Fruit fly (Drosophila melanogaster): ENCODE measurements around the gene Pgd.

The Pgd gene

dm6 chrX:2147475-2147874 lies 2.5 kb downstream of the Pgd start:
- TF ChIP-seq CG17801 (GFP tag; optimal IDR thresholded peaks at IDR 0.05; ENCODE audit: partially characterized antibody): no peak

dm6 chrX:2148671-2149070 lies 3.7 kb downstream of the Pgd start:
- TF ChIP-seq CG17801 (GFP tag; optimal IDR thresholded peaks at IDR 0.05; ENCODE audit: partially characterized antibody): no peak

DNA sequence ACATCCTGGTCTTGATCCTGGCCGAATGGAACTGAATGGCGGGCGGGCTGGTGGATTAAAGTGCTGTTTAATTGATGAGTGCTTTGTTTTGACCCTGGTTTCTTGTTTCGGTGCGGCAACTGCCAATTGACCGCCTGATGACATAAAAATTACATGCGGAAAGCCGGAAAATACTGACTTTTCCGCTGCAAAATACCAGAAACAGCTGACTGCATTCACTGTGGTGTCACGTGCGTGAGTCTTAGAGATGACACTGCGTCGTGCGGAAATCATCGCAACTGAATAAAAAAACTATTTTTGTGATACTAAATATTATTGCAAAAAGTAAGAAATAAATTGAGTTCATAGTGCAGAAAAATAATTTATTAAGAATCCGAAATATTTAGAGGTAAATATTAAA lies 4.5 kb downstream of the Pgd start, which contains the start of gene bcn92:
TSS of gene bcn92 (minus strand) at position 170 of the 400 bp plus-strand sequence.
- peak; percentile 41 for TF ChIP-seq CG17801 (GFP tag; optimal IDR thresholded peaks at IDR 0.05; ENCODE audit: partially characterized antibody)

dm6 chrX:2155868-2156267 lies 10.9 kb downstream of the Pgd start:
- TF ChIP-seq CG17801 (GFP tag; optimal IDR thresholded peaks at IDR 0.05; ENCODE audit: partially characterized antibody): peak; percentile 38

DNA sequence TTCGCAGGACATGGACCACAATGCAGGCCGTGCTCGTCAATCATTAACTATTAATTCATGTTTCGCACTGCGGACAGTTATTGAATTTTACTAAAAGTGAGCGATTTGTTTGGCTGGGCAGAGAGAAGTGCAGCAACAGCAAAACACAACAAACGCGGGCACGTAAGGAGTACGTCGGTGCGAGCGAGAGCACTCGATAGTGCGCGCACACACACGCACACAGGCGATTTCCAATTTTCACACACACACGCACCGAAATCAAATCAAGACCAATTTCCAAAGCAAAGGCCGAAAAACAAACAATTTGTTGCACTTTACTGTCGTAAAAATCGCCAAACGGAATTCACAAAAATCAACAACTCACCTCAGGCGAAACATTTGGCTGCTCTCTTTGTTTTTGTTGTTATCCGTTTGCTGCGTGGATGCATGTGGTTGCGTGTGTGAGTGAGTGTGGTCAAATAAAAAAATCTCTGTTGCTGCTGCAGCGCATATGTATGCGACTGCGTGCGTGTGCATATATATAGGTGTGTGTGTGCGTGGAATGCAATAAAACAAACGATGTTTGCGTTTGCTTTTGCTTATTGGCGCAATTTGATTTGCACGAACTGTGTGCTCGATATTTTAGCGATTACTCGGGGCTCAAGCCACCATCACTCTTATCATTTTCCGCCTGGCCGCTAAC lies 13.1 kb downstream of the Pgd start:
- no peak for TF ChIP-seq CG17801 (GFP tag; optimal IDR thresholded peaks at IDR 0.05; ENCODE audit: partially characterized antibody)

- TF ChIP-seq CG17801 (GFP tag; optimal IDR thresholded peaks at IDR 0.05; ENCODE audit: partially characterized antibody): peak; percentile 52
These were observed 13.8 kb downstream of the Pgd start, which contains the start of gene wapl for dm6 chrX:2158668-2159163. wapl (minus strand) TSS chrX:2158983.

dm6 chrX:2161020-2161419 lies 16.1 kb downstream of the Pgd start:
- no peak for TF ChIP-seq CG17801 (GFP tag; optimal IDR thresholded peaks at IDR 0.05; ENCODE audit: partially characterized antibody)

DNA sequence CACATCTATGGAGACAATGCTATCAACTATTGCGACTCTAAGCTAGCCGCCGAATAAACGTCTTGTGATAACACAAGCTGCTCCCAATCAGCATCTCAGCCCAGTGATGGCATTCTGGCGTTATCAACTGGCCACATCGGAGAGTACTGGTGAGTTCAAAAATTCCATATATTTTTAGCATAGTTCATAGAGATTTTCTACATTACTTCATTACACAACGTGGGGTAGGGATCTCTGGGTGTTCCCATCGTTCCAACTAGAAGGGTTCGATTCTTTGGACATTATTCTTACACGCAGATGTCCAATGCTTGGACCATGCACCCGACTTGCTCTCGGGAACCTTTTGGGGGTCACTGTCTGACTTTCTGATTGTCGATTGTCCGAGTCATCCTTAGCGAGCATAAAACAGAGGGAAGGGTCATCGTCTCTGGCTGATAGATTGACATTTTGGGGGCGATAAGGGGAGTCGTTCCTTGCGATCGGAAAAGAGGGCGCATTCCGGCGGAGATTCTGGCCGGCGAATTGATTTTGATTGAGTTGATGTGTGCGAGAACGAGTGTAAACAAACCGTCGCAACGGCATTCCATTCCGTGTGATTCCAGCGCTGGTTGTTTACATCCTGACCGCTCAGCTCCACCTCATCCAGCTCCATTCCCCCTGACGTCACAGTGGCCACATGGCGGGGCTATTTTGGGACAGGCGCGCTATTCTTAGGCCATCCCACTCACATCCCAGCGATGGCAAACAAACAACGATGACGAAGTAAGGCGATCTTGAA lies 17.4 kb downstream of the Pgd start, which contains the start of the genes Cyp4d1 and CG3630:
TSS of gene Cyp4d1 (minus strand) at position 51 of the 778 bp plus-strand sequence.
TSS of gene CG3630 (plus strand) at position 67 of the 778 bp plus-strand sequence.
- TF ChIP-seq CG17801 (GFP tag; optimal IDR thresholded peaks at IDR 0.05; ENCODE audit: partially characterized antibody): no peak

- no peak for TF ChIP-seq CG17801 (GFP tag; optimal IDR thresholded peaks at IDR 0.05; ENCODE audit: partially characterized antibody)
These were observed 18.4 kb downstream of the Pgd start for dm6 chrX:2163358-2163757.

dm6 chrX:2165394-2165793 lies 20.5 kb downstream of the Pgd start:
- TF ChIP-seq CG17801 (GFP tag; optimal IDR thresholded peaks at IDR 0.05; ENCODE audit: partially characterized antibody): no peak

DNA sequence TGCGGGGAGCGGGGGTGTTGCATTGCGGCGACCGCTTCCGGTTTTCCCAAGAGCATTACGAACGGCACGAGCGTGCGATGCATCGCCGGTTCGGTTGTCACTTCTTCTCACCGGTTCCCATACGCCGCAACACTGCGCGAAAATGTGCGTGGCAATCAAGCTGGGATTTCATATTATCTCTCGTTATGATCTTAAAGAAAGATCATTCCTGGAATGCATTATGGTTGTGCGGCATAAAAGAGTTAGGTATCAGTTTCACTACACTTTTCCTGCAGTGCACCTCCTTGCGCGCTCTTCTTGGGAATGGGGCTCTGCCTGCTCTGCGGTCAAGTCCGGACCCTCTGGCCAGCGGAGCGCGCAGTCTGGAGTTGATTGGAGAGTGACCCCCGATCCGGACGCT lies 21.2 kb downstream of the Pgd start:
- no peak for TF ChIP-seq CG17801 (GFP tag; optimal IDR thresholded peaks at IDR 0.05; ENCODE audit: partially characterized antibody)

DNA sequence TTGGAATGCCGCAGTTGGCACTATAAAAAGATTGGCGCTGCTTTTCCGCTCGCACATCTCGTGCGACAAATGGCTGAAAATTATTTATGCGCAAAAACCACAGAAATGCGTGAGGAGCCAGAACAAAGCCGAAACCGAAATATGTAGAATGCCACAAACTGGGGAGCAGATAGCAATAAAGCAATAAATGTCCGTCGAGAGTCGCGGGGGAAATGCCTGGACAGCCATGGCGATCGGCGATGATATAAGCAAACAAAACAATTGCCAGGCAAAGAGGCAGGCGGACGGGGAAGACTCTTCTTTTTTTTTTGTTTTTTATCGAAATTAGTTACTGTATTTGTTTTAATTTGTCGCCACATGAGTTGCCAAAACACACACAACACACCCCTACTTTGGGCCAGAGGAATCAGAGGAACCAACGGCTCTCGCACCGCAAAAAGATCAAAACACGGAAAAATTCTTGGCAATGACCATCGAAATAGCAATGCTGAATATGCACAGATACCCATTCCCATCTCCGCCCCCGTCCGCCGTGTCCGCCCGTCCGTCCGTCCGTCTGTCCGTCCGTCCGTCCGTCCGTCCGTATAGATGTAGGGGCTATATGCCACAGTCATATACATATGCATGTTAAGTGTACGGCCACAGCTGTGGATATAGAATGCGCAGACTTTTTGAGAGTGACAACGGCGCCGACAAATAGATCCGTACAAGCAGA lies 23.7 kb downstream of the Pgd start:
- TF ChIP-seq CG17801 (GFP tag; optimal IDR thresholded peaks at IDR 0.05; ENCODE audit: partially characterized antibody): no peak

dm6 chrX:2170424-2170823 lies 25.5 kb downstream of the Pgd start:
- TF ChIP-seq CG17801 (GFP tag; optimal IDR thresholded peaks at IDR 0.05; ENCODE audit: partially characterized antibody): no peak

- peak; percentile 49 for TF ChIP-seq CG17801 (GFP tag; optimal IDR thresholded peaks at IDR 0.05; ENCODE audit: partially characterized antibody)
These were observed 27.5 kb downstream of the Pgd start, which contains the start of gene ND-B14.5A for dm6 chrX:2172420-2172827. ND-B14.5A (plus strand) TSS chrX:2172526.

dm6 chrX:2175265-2175795 lies 30.4 kb downstream of the Pgd start, which contains the start of gene Cyp4d14:
Cyp4d14 (minus strand) TSS chrX:2175315.
- no peak for TF ChIP-seq CG17801 (GFP tag; optimal IDR thresholded peaks at IDR 0.05; ENCODE audit: partially characterized antibody)
